Fruit fly (Drosophila melanogaster) whole organism, prepupa: ENCODE results near the gene CG13310.

ENCODE experiments used
- CG10631 ChIP-seq: fragments of 200-800 bp; sonication (Bioruptor generic); optimal IDR thresholded peaks from 2 replicates; lab custom pipeline; 2016; ENCODE audit warnings: missing biosample characterization, missing genetic modification characterization
- CG10669 ChIP-seq: fragments of 200-800 bp; sonication (Bioruptor generic); optimal IDR thresholded peaks from 3 replicates; lab custom pipeline; 2018; ENCODE audit warnings: missing biosample characterization, mild to moderate bottlenecking, missing genetic modification characterization, moderate library complexity
- CG11294 ChIP-seq: fragments of 200-800 bp; sonication (Bioruptor generic); IDR thresholded peaks from 2 replicates; pipeline ENCODE4 v1.3.6; 2022; ENCODE audit warnings: missing biosample characterization, missing genetic modification characterization
- CG1621 ChIP-seq: fragments of 200-800 bp; sonication (Bioruptor generic); optimal IDR thresholded peaks from 3 replicates; lab custom pipeline; 2018; ENCODE audit warnings: missing biosample characterization, mild to moderate bottlenecking, missing genetic modification characterization
- CG6854 ChIP-seq: fragments of 200-800 bp; sonication (Bioruptor generic); optimal IDR thresholded peaks from 2 replicates; lab custom pipeline; 2017; ENCODE audit warnings: missing biosample characterization, mild to moderate bottlenecking, missing genetic modification characterization
- CG7368 ChIP-seq: fragments of 200-800 bp; sonication (Bioruptor generic); optimal IDR thresholded peaks from 3 replicates; lab custom pipeline; 2016; ENCODE audit warnings: missing biosample characterization, missing genetic modification characterization
- Eip93F ChIP-seq: fragments of 200-800 bp; sonication (Bioruptor generic); optimal IDR thresholded peaks from 2 replicates; lab custom pipeline; 2016; ENCODE audit warnings: missing biosample characterization, mild to moderate bottlenecking, missing genetic modification characterization
- Hr39 ChIP-seq: fragments of 200-800 bp; sonication (Bioruptor generic); optimal IDR thresholded peaks from 2 replicates; lab custom pipeline; 2016; ENCODE audit warnings: missing biosample characterization, missing genetic modification characterization
- Lpt ChIP-seq: fragments of 200-800 bp; sonication (Bioruptor generic); optimal IDR thresholded peaks from 3 replicates; lab custom pipeline; 2016; ENCODE audit warnings: missing biosample characterization, missing genetic modification characterization
- fd59A ChIP-seq: fragments of 200-800 bp; sonication (Bioruptor generic); optimal IDR thresholded peaks from 2 replicates; lab custom pipeline; 2017; ENCODE audit warnings: missing biosample characterization, mild to moderate bottlenecking, missing genetic modification characterization, missing genetic modification reagents

DNA sequence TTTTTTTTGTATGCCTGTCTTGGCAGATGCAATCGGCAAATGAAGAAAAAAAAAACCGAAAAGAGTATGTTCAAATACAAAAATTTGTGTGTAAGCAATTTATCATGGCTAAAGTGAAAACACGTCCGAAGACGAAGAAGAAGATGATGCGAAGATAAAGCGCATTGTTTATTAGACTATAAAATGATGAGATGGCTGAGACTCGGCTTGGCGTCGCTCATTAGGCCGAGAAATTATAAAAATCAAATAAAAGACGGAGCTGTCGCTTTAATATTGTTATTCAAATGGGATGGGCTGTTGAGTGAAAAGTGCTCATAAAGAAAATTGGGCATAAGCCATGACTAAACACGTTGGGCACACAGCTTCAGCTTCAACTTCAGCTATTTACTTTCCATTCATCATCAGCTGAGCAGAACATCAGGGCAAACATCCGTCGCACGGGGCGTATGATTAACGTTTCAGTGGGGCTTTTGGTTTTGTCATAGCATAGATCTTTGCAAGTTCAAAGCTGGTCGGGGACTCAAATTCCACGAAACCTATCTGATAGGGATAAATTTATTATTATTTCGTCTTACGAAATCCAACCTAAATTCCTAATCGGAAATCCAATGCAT is 29.6 kb downstream of the CG13310 start:
- TF ChIP-seq CG6854 (GFP tag; lab: Kevin White, UChicago) (no peak), CG10631 (GFP tag; lab: Kevin White, UChicago) (no peak), Hr39 (GFP tag; lab: Kevin White, UChicago) (no peak), Lpt (GFP tag; lab: Kevin White, UChicago) (no peak), CG1621 (tag; lab: Kevin White, UChicago) (no peak), Eip93F (GFP tag; lab: Kevin White, UChicago) (no peak), CG10669 (GFP tag; lab: Kevin White, UChicago) (no peak), CG7368 (GFP tag; lab: Kevin White, UChicago) (no peak), CG11294 (no peak), fd59A (GFP tag; lab: Kevin White, UChicago) (no peak)
